Worm (Caenorhabditis elegans) whole organism, L4 larva: ENCODE results near the gene sru-16.

Experiments
- F37D6.2 ChIP-seq: sonication (generic microtip); optimal IDR thresholded peaks from 2 replicates; lab custom pipeline; 2016; ENCODE audit warnings: mild to moderate bottlenecking, missing genetic modification characterization, missing compliant biosample characterization
- T20F7.1 ChIP-seq: fragments of 200-800 bp; sonication (Bioruptor generic); optimal IDR thresholded peaks from 2 replicates; lab custom pipeline; 2018; ENCODE audit warnings: mild to moderate bottlenecking, missing genetic modification characterization, missing compliant biosample characterization
- T26A8.4 ChIP-seq: fragments of 200-800 bp; sonication (Bioruptor generic); IDR thresholded peaks from 2 replicates; pipeline ENCODE4 v1.3.6; 2022; ENCODE audit warnings: missing genetic modification characterization, missing compliant biosample characterization
- Y48G9A.11 ChIP-seq: fragments of 200-800 bp; sonication (Bioruptor generic); IDR thresholded peaks from 2 replicates; pipeline ENCODE4 v1.3.6; 2022; ENCODE audit warnings: missing genetic modification reagents, missing genetic modification characterization, missing compliant biosample characterization
- Y5F2A.4 ChIP-seq: fragments of 200-800 bp; sonication (Bioruptor generic); optimal IDR thresholded peaks from 2 replicates; lab custom pipeline; 2018; ENCODE audit warnings: mild to moderate bottlenecking, missing genetic modification characterization, missing compliant biosample characterization
- ZK546.5 ChIP-seq, 2 experiments: sonication (generic microtip); optimal IDR thresholded peaks; 2 replicates each; lab custom pipeline; 2017; ENCODE audit warnings: missing biosample characterization in 2 of 2, missing genetic modification characterization in 2 of 2
- aha-1 ChIP-seq: fragments of 150-350 bp; peaks from one replicate; lab custom pipeline; 2014; ENCODE audit warnings: missing biosample characterization, missing genetic modification characterization
- ama-1 ChIP-seq: fragments of 150-350 bp; optimal IDR thresholded peaks from 2 replicates; lab custom pipeline; 2014; ENCODE audit warnings: inconsistent platforms, mixed read lengths
- arid-1 ChIP-seq: fragments of 200-800 bp; sonication (Bioruptor generic); conservative IDR thresholded peaks from 2 replicates; pipeline ENCODE4 v1.3.6; 2022; ENCODE audit warnings: missing genetic modification reagents, missing genetic modification characterization, missing compliant biosample characterization
- ceh-32 ChIP-seq: sonication (generic microtip); optimal IDR thresholded peaks from 2 replicates; lab custom pipeline; 2016; ENCODE audit warnings: mild to moderate bottlenecking, missing genetic modification characterization, missing compliant biosample characterization; ENCODE audit not compliant: poor library complexity
- ceh-44 ChIP-seq: fragments of 200-800 bp; sonication (Bioruptor generic); IDR thresholded peaks from 2 replicates; pipeline ENCODE4 v1.3.6; 2022; ENCODE audit warnings: missing genetic modification reagents, missing genetic modification characterization, missing compliant biosample characterization
- ces-1 ChIP-seq: fragments of 150-350 bp; sonication (generic microtip); optimal IDR thresholded peaks from 4 replicates; lab custom pipeline; 2014; ENCODE audit warnings: missing biosample characterization, missing genetic modification reagents, missing genetic modification characterization
- daf-12 ChIP-seq: fragments of 150-350 bp; optimal IDR thresholded peaks from 2 replicates; lab custom pipeline; 2014; ENCODE audit warnings: missing biosample characterization, missing genetic modification reagents, missing genetic modification characterization
- dmd-6 ChIP-seq: fragments of 200-800 bp; sonication (Bioruptor generic); IDR thresholded peaks from 2 replicates; pipeline ENCODE4 v1.3.6; 2022; ENCODE audit warnings: missing genetic modification reagents, missing genetic modification characterization, missing compliant biosample characterization
- duxl-1 ChIP-seq: sonication (generic microtip); optimal IDR thresholded peaks from 2 replicates; lab custom pipeline; 2016; ENCODE audit warnings: mild to moderate bottlenecking, missing genetic modification characterization, moderate library complexity, missing compliant biosample characterization; ENCODE audit not compliant: poor library complexity
- dve-1 ChIP-seq: sonication (generic microtip); optimal IDR thresholded peaks from 2 replicates; lab custom pipeline; 2017; ENCODE audit warnings: antibody characterized with exemption, mild to moderate bottlenecking, missing genetic modification characterization, missing compliant biosample characterization; ENCODE audit not compliant: insufficient read depth
- egl-43 ChIP-seq: fragments of 200-800 bp; sonication (Bioruptor generic); IDR thresholded peaks from 2 replicates; pipeline ENCODE4 v1.3.6; 2022; ENCODE audit warnings: missing genetic modification reagents, missing genetic modification characterization, missing compliant biosample characterization
- fkh-10 ChIP-seq: fragments of 150-350 bp; optimal IDR thresholded peaks from 2 replicates; lab custom pipeline; 2014; ENCODE audit warnings: missing biosample characterization, missing genetic modification reagents, missing genetic modification characterization
- hlh-11 ChIP-seq: fragments of 200-800 bp; sonication (Bioruptor generic); optimal IDR thresholded peaks from 2 replicates; lab custom pipeline; 2018; ENCODE audit warnings: mild to moderate bottlenecking, missing genetic modification characterization, missing compliant biosample characterization
- hlh-30 ChIP-seq: sonication (generic microtip); optimal IDR thresholded peaks from 2 replicates; lab custom pipeline; 2017; ENCODE audit warnings: antibody characterized with exemption, mild to moderate bottlenecking, missing genetic modification characterization, missing compliant biosample characterization; ENCODE audit not compliant: insufficient read depth
- jun-1 ChIP-seq: fragments of 150-350 bp; optimal IDR thresholded peaks from 2 replicates; lab custom pipeline; 2014; ENCODE audit warnings: missing biosample characterization, missing genetic modification reagents, missing genetic modification characterization
- lin-13 ChIP-seq: fragments of 150-350 bp; optimal IDR thresholded peaks from 2 replicates; lab custom pipeline; 2014; ENCODE audit warnings: missing biosample characterization, missing genetic modification reagents, missing genetic modification characterization
- lin-38 ChIP-seq: fragments of 200-800 bp; sonication (Bioruptor generic); IDR thresholded peaks from 2 replicates; pipeline ENCODE4 v1.3.6; 2022; ENCODE audit warnings: missing genetic modification reagents, missing genetic modification characterization, missing compliant biosample characterization
- lsy-2 ChIP-seq, 2 experiments: fragments of 150-350 bp in 1 of 2; sonication (generic microtip) in 1 of 2; optimal IDR thresholded peaks; 2 replicates each; lab custom pipeline; 2014 to 2017; ENCODE audit warnings: missing biosample characterization in 2 of 2, missing genetic modification characterization in 2 of 2
- mep-1 ChIP-seq: fragments of 150-350 bp; sonication (generic microtip); optimal IDR thresholded peaks from 3 replicates; lab custom pipeline; 2014; ENCODE audit warnings: missing biosample characterization, missing genetic modification characterization
- mxl-3 ChIP-seq: fragments of 200-800 bp; sonication (Bioruptor generic); optimal IDR thresholded peaks from 2 replicates; lab custom pipeline; 2018; ENCODE audit warnings: mild to moderate bottlenecking, missing genetic modification characterization, missing compliant biosample characterization
- nhr-11 ChIP-seq: fragments of 150-350 bp; optimal IDR thresholded peaks from 2 replicates; lab custom pipeline; 2014; ENCODE audit warnings: missing biosample characterization, missing genetic modification characterization
- pha-4 ChIP-seq, 2 experiments: fragments of 150-350 bp in 1 of 2; fragments of 200-800 bp in 1 of 2; sonication (Bioruptor generic) in 1 of 2; IDR thresholded peaks in 1 of 2; optimal IDR thresholded peaks in 1 of 2; 2 replicates each; pipeline versions ENCODE4 v1.3.6 to Lab custom; 2014 to 2022; ENCODE audit warnings: missing genetic modification characterization in 2 of 2, missing genetic modification reagents in 2 of 2, missing biosample characterization in 1 of 2, missing compliant biosample characterization in 1 of 2
- rbr-2 ChIP-seq: sonication (generic microtip); optimal IDR thresholded peaks from 2 replicates; lab custom pipeline; 2016; ENCODE audit warnings: missing genotype, missing genetic modification characterization, missing compliant biosample characterization
- saeg-2 ChIP-seq: fragments of 200-800 bp; sonication (Bioruptor generic); IDR thresholded peaks from 2 replicates; pipeline ENCODE4 v1.3.6; 2022; ENCODE audit warnings: missing genetic modification reagents, missing genetic modification characterization, missing compliant biosample characterization
- sdz-12 ChIP-seq: fragments of 200-800 bp; sonication (Bioruptor generic); optimal IDR thresholded peaks from 2 replicates; lab custom pipeline; 2018; ENCODE audit warnings: mild to moderate bottlenecking, missing genetic modification characterization, missing compliant biosample characterization
- set-16 ChIP-seq: fragments of 200-800 bp; sonication (Bioruptor generic); IDR thresholded peaks from 2 replicates; pipeline ENCODE4 v1.3.6; 2022; ENCODE audit warnings: missing genetic modification reagents, missing genetic modification characterization, missing compliant biosample characterization
- spr-1 ChIP-seq: sonication (generic microtip); optimal IDR thresholded peaks from 2 replicates; lab custom pipeline; 2016; ENCODE audit warnings: mild to moderate bottlenecking, missing genetic modification characterization, missing compliant biosample characterization
- spr-3 ChIP-seq: fragments of 200-800 bp; sonication (Bioruptor generic); optimal IDR thresholded peaks from 2 replicates; lab custom pipeline; 2018; ENCODE audit warnings: mild to moderate bottlenecking, missing genetic modification characterization, missing compliant biosample characterization
- unc-130 ChIP-seq: sonication (generic microtip); optimal IDR thresholded peaks from 2 replicates; lab custom pipeline; 2016; ENCODE audit warnings: missing genetic modification reagents, missing genetic modification characterization, missing compliant biosample characterization
- vab-7 ChIP-seq: fragments of 200-800 bp; sonication (Bioruptor generic); IDR thresholded peaks from 2 replicates; pipeline ENCODE4 v1.3.6; 2022; ENCODE audit warnings: missing genetic modification reagents, missing genetic modification characterization, missing compliant biosample characterization
- zfp-2 ChIP-seq: sonication (generic microtip); optimal IDR thresholded peaks from 2 replicates; lab custom pipeline; 2016; ENCODE audit warnings: mild to moderate bottlenecking, missing genetic modification characterization, missing compliant biosample characterization
- zfp-3 ChIP-seq: fragments of 200-800 bp; sonication (Bioruptor generic); conservative IDR thresholded peaks from 2 replicates; pipeline ENCODE4 v1.3.6; 2022; ENCODE audit warnings: missing genetic modification reagents, missing genetic modification characterization, missing compliant biosample characterization
- ztf-7 ChIP-seq: fragments of 150-350 bp; optimal IDR thresholded peaks from 2 replicates; lab custom pipeline; 2014; ENCODE audit warnings: missing biosample characterization, missing genetic modification characterization

sru-16 gene

ce11 chrIV:13554350-13554749 lies 24.7 kb upstream of the sru-16 start:
- TF ChIP-seq ces-1 (GFP tag; lab: Kevin White, UChicago) (no peak), T26A8.4 (GFP tag; lab: Robert Waterston, UW) (no peak), ama-1 (lab: Kevin White, UChicago) (no peak), spr-3 (GFP tag; lab: Kevin White, UChicago) (no peak), hlh-11 (tag; lab: Kevin White, UChicago) (no peak), duxl-1 (tag; lab: Kevin White, UChicago) (no peak), sdz-12 (GFP tag; lab: Kevin White, UChicago) (no peak), jun-1 (no peak), ceh-32 (tag; lab: Kevin White, UChicago) (no peak), ZK546.5 (tag; optimal IDR thresholded peaks at IDR 0.05; lab: Kevin White, UChicago) (no peak), vab-7 (GFP tag; lab: Robert Waterston, UW) (no peak), hlh-30 (no peak), pha-4 (GFP tag; IDR thresholded peaks at IDR 0.05; lab: Robert Waterston, UW) (no peak), pha-4 (tag; optimal IDR thresholded peaks at IDR 0.05; lab: Kevin White, UChicago) (no peak), egl-43 (GFP tag; lab: Robert Waterston, UW) (no peak), lin-13 (GFP tag; lab: Kevin White, UChicago) (no peak), T20F7.1 (no peak), unc-130 (no peak), daf-12 (tag; lab: Kevin White, UChicago) (no peak), lin-38 (no peak)

DNA sequence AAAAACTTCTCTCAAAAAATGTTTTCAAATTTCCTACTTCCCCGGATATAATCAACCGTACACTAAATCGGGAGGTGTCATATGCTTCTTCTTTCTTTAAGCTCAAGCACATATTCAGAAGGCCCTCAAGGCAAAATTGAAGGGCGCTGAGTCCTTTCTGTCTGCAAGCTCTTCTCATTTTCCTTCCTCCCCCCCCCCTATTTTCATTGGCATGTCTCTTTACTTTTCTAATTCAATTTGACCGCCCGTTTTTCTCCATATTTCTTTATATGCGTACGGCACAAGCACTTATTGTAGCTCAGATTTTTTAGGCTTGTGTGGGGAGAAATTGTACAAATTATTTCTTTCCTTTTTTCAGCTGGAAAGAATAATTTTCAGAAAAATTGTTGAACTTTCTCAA lies 23.5 kb upstream of the sru-16 start:
- TF ChIP-seq lin-13 (GFP tag; lab: Kevin White, UChicago) (no peak), fkh-10 (peak; percentile 17)

ce11 chrIV:13557393-13557792 lies 21.7 kb upstream of the sru-16 start:
- TF ChIP-seq dve-1 (tag; lab: Kevin White, UChicago) (no peak), spr-1 (no peak), zfp-3 (GFP tag; lab: Robert Waterston, UW) (no peak), egl-43 (GFP tag; lab: Robert Waterston, UW) (no peak), hlh-30 (no peak), lsy-2 (tag; optimal IDR thresholded peaks at IDR 0.05; lab: Kevin White, UChicago) (no peak), ces-1 (GFP tag; lab: Kevin White, UChicago) (no peak), saeg-2 (GFP tag; lab: Robert Waterston, UW) (no peak), arid-1 (GFP tag; lab: Robert Waterston, UW) (no peak), ceh-44 (no peak), Y5F2A.4 (GFP tag; lab: Kevin White, UChicago) (no peak), F37D6.2 (tag; lab: Kevin White, UChicago) (no peak), mep-1 (tag; lab: Kevin White, UChicago) (no peak), Y48G9A.11 (GFP tag; lab: Robert Waterston, UW) (no peak), rbr-2 (tag; lab: Kevin White, UChicago) (no peak), mxl-3 (no peak)

- TF ChIP-seq dve-1 (tag; lab: Kevin White, UChicago) = no peak
- TF ChIP-seq set-16 (GFP tag; lab: Robert Waterston, UW) = peak; percentile 60; the same call in 1 of the 2 replicates
- no peak for TF ChIP-seq egl-43 (GFP tag; lab: Robert Waterston, UW)
- TF ChIP-seq ztf-7 (tag; lab: Kevin White, UChicago) = no peak
- TF ChIP-seq nhr-11 = no peak
- peak; percentile 25 for TF ChIP-seq aha-1 (tag; lab: Kevin White, UChicago)
- TF ChIP-seq zfp-2 (tag; lab: Kevin White, UChicago) = no peak
- no peak for TF ChIP-seq duxl-1 (tag; lab: Kevin White, UChicago)
- no peak for TF ChIP-seq dmd-6 (GFP tag; lab: Robert Waterston, UW)
Measured at ce11 chrIV:13559020-13559419, 20.0 kb upstream of the sru-16 start.
